Worm (Caenorhabditis elegans) whole organism, young adult: Measurements from ENCODE around the gene col-73.

Source experiments
- Y67H2A.10 ChIP-seq: fragments of 200-800 bp; sonication (Bioruptor generic); conservative IDR thresholded peaks from 2 replicates; pipeline ENCODE4 v1.3.6; 2022; ENCODE audit warnings: missing genetic modification reagents, missing genetic modification characterization, missing compliant biosample characterization
- akir-1 ChIP-seq: fragments of 200-800 bp; sonication (Bioruptor generic); optimal IDR thresholded peaks from 2 replicates; lab custom pipeline; 2018; ENCODE audit warnings: mild to moderate bottlenecking, missing genetic modification characterization, moderate library complexity, missing compliant biosample characterization
- cebp-1 ChIP-seq, 2 experiments: fragments of 200-800 bp in 1 of 2; sonication (Bioruptor generic) in 1 of 2; sonication (generic microtip) in 1 of 2; IDR thresholded peaks in 1 of 2; optimal IDR thresholded peaks in 1 of 2; 2 replicates each; pipeline versions ENCODE4 v1.3.6 to Lab custom; 2017 to 2022; ENCODE audit warnings: missing compliant biosample characterization in 2 of 2, missing genetic modification characterization in 2 of 2, mild to moderate bottlenecking in 1 of 2, missing genetic modification reagents in 1 of 2, moderate library complexity in 1 of 2
- hlh-12 ChIP-seq: sonication (generic microtip); optimal IDR thresholded peaks from 2 replicates; lab custom pipeline; 2016; ENCODE audit warnings: missing genetic modification characterization, missing compliant biosample characterization
- let-526 ChIP-seq: fragments of 200-800 bp; sonication (Bioruptor generic); IDR thresholded peaks from 2 replicates; pipeline ENCODE4 v1.3.6; 2022; ENCODE audit warnings: missing genetic modification reagents, missing genetic modification characterization, missing compliant biosample characterization
- madf-6 ChIP-seq: fragments of 200-800 bp; sonication (Bioruptor generic); IDR thresholded peaks from 2 replicates; pipeline ENCODE4 v1.3.6; 2022; ENCODE audit warnings: missing genetic modification reagents, missing genetic modification characterization, missing compliant biosample characterization
- mxl-1 ChIP-seq: sonication (generic microtip); optimal IDR thresholded peaks from 2 replicates; lab custom pipeline; 2016; ENCODE audit warnings: missing genetic modification characterization, missing compliant biosample characterization

- TF ChIP-seq Y67H2A.10 (no peak), mxl-1 (tag; lab: Kevin White, UChicago) (no peak), cebp-1 (GFP tag; IDR thresholded peaks at IDR 0.05; lab: Robert Waterston, UW) (no peak), cebp-1 (tag; optimal IDR thresholded peaks at IDR 0.05; lab: Kevin White, UChicago) (peak; percentile 52), hlh-12 (tag; lab: Kevin White, UChicago) (no peak), let-526 (GFP tag; lab: Robert Waterston, UW) (no peak), madf-6 (no peak), akir-1 (no peak)
Observed at ce11 chrII:4858906-4859411, 14.0 kb downstream of the col-73 start.
